Fruit fly (Drosophila melanogaster) whole organism, pupa: Measurements from ENCODE around the gene Cpr92A.

Source experiments
- CG10348 ChIP-seq: fragments of 200-800 bp; sonication (Bioruptor generic); IDR thresholded peaks from 2 replicates; pipeline ENCODE4 v1.3.6; 2022; ENCODE audit warnings: missing biosample characterization, missing genetic modification characterization
- CG12605 ChIP-seq: fragments of 200-800 bp; sonication (Bioruptor generic); IDR thresholded peaks from 2 replicates; pipeline ENCODE4 v1.3.6; 2022; ENCODE audit warnings: missing biosample characterization, missing genetic modification characterization
- CG13204 ChIP-seq: fragments of 200-800 bp; sonication (Bioruptor generic); optimal IDR thresholded peaks from 2 replicates; lab custom pipeline; 2018; ENCODE audit warnings: missing biosample characterization, mild to moderate bottlenecking, missing genetic modification characterization, moderate library complexity
- CG14655 ChIP-seq: fragments of 200-800 bp; sonication (Bioruptor generic); optimal IDR thresholded peaks from 3 replicates; lab custom pipeline; 2017; ENCODE audit warnings: mild to moderate bottlenecking, missing biosample characterization, missing genetic modification reagents, missing genetic modification characterization
- CG15710 ChIP-seq: fragments of 200-800 bp; sonication (Bioruptor generic); optimal IDR thresholded peaks from 2 replicates; lab custom pipeline; 2018; ENCODE audit warnings: missing biosample characterization, mild to moderate bottlenecking, missing genetic modification characterization, moderate library complexity
- CG17806 ChIP-seq: fragments of 200-800 bp; sonication (Bioruptor generic); optimal IDR thresholded peaks from 2 replicates; lab custom pipeline; 2018; ENCODE audit warnings: missing biosample characterization, mild to moderate bottlenecking, missing genetic modification characterization, moderate library complexity
- CG32121 ChIP-seq: fragments of 200-800 bp; sonication (Bioruptor generic); IDR thresholded peaks from 2 replicates; pipeline ENCODE4 v1.3.6; 2022; ENCODE audit warnings: missing biosample characterization, missing genetic modification characterization
- CG34367 ChIP-seq: fragments of 200-800 bp; sonication (Bioruptor generic); optimal IDR thresholded peaks from 2 replicates; lab custom pipeline; 2018; ENCODE audit warnings: missing biosample characterization, mild to moderate bottlenecking, missing genetic modification characterization
- CG4496 ChIP-seq: fragments of 200-800 bp; sonication (Bioruptor generic); IDR thresholded peaks from 3 replicates; pipeline ENCODE4 v1.3.6; 2022; ENCODE audit warnings: missing biosample characterization, missing genetic modification characterization
- CG8301 ChIP-seq: fragments of 200-800 bp; sonication (Bioruptor generic); optimal IDR thresholded peaks from 2 replicates; lab custom pipeline; 2018; ENCODE audit warnings: missing biosample characterization, mild to moderate bottlenecking, missing genetic modification characterization
- CG9948 ChIP-seq: fragments of 200-800 bp; sonication (Bioruptor generic); optimal IDR thresholded peaks from 2 replicates; lab custom pipeline; 2018; ENCODE audit warnings: missing biosample characterization, mild to moderate bottlenecking, missing genetic modification characterization, moderate library complexity
- D1 ChIP-seq: fragments of 200-800 bp; sonication (Bioruptor generic); optimal IDR thresholded peaks from 2 replicates; lab custom pipeline; 2018; ENCODE audit warnings: missing biosample characterization, mild to moderate bottlenecking, missing genetic modification characterization, moderate library complexity
- EcR ChIP-seq: fragments of 200-800 bp; sonication (Bioruptor generic); optimal IDR thresholded peaks from 3 replicates; lab custom pipeline; 2019; ENCODE audit warnings: missing biosample characterization, missing genetic modification characterization, mild to moderate bottlenecking, moderate library complexity, missing genetic modification reagents
- Ets98B ChIP-seq: fragments of 200-800 bp; sonication (Bioruptor generic); IDR thresholded peaks from 2 replicates; pipeline ENCODE4 v1.3.6; 2022; ENCODE audit warnings: missing biosample characterization, missing genetic modification characterization
- Pif1A ChIP-seq: fragments of 200-800 bp; sonication (Bioruptor generic); optimal IDR thresholded peaks from 3 replicates; lab custom pipeline; 2016; ENCODE audit warnings: missing biosample characterization, missing genetic modification characterization
- Pif1B ChIP-seq: fragments of 200-800 bp; sonication (Bioruptor generic); optimal IDR thresholded peaks from 3 replicates; lab custom pipeline; 2016; ENCODE audit warnings: missing biosample characterization, missing genetic modification characterization
- Snoo ChIP-seq: fragments of 200-800 bp; sonication (Bioruptor generic); optimal IDR thresholded peaks from 3 replicates; lab custom pipeline; 2017; ENCODE audit warnings: missing biosample characterization, mild to moderate bottlenecking, missing genetic modification characterization, inconsistent platforms
- fd96Ca ChIP-seq: fragments of 200-800 bp; sonication (Bioruptor generic); IDR thresholded peaks from 3 replicates; pipeline ENCODE4 v1.3.6; 2022; ENCODE audit warnings: missing biosample characterization, missing genetic modification characterization
- gl ChIP-seq: fragments of 200-800 bp; sonication (Bioruptor generic); optimal IDR thresholded peaks from 2 replicates; lab custom pipeline; 2018; ENCODE audit warnings: missing biosample characterization, mild to moderate bottlenecking, missing genetic modification characterization
- rn ChIP-seq: fragments of 200-800 bp; sonication (Bioruptor generic); IDR thresholded peaks from 2 replicates; pipeline ENCODE4 v1.3.6; 2022; ENCODE audit warnings: missing biosample characterization, missing genetic modification characterization

Cpr92A gene

dm6 chr3R:19600335-19600734, 1.6 kb upstream of the Cpr92A start, which contains the start of gene CG7333:
TSS of gene CG7333 (plus strand) at chr3R:19600635.
- TF ChIP-seq EcR (GFP tag; lab: Kevin White, UChicago): no peak
- no peak for TF ChIP-seq CG15710
- no peak for TF ChIP-seq Ets98B (GFP tag; lab: Robert Waterston, UW)

- TF ChIP-seq EcR (GFP tag; lab: Kevin White, UChicago): peak; percentile 77
- no peak for TF ChIP-seq CG34367 (tag; lab: Kevin White, UChicago)
Observed at dm6 chr3R:19587652-19588051, 11.1 kb downstream of the Cpr92A start.

DNA sequence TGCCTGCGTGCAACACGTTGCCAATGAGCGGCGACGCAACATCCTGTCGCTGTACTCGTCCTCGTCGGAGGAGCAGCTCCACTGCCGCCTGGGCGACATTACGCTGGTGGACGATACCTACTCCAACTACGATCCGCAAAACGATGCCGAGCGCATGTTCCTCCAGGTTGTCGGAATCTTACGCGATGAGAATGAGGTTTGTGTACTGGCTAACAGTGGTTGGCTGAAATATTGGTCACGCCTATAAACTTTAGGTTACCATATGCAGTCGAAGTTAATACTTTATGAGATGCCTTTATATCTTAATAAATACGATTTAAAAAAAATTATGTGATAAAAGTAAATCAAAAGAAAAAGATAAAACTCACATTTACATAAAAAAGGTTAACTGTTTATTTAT, 12.4 kb downstream of the Cpr92A start:
- no peak for TF ChIP-seq CG12605 (GFP tag; lab: Robert Waterston, UW)
- no peak for TF ChIP-seq Snoo (tag; lab: Kevin White, UChicago)
- TF ChIP-seq CG13204 (GFP tag; lab: Kevin White, UChicago): no peak
- TF ChIP-seq CG34367 (tag; lab: Kevin White, UChicago): no peak
- TF ChIP-seq Ets98B (GFP tag; lab: Robert Waterston, UW): no peak
- no peak for TF ChIP-seq CG10348
- TF ChIP-seq CG15710: no peak
- no peak for TF ChIP-seq rn (GFP tag; lab: Robert Waterston, UW)
- TF ChIP-seq fd96Ca (GFP tag; lab: Robert Waterston, UW): no peak
- TF ChIP-seq CG32121 (GFP tag; lab: Robert Waterston, UW): no peak
- no peak for TF ChIP-seq CG14655 (GFP tag; lab: Kevin White, UChicago)
- no peak for TF ChIP-seq Pif1A (GFP tag; lab: Kevin White, UChicago)
- TF ChIP-seq CG17806: no peak
- TF ChIP-seq CG9948: no peak
- no peak for TF ChIP-seq CG4496
- no peak for TF ChIP-seq D1 (tag; lab: Kevin White, UChicago)
- no peak for TF ChIP-seq CG8301
- TF ChIP-seq Pif1B: no peak

- no peak for TF ChIP-seq Ets98B (GFP tag; lab: Robert Waterston, UW)
- no peak for TF ChIP-seq CG8301
- TF ChIP-seq CG10348: no peak
- no peak for TF ChIP-seq D1 (tag; lab: Kevin White, UChicago)
- TF ChIP-seq CG13204 (GFP tag; lab: Kevin White, UChicago): peak; percentile 28
- no peak for TF ChIP-seq fd96Ca (GFP tag; lab: Robert Waterston, UW)
- TF ChIP-seq Snoo (tag; lab: Kevin White, UChicago): peak; percentile 28
- TF ChIP-seq CG34367 (tag; lab: Kevin White, UChicago): peak; percentile 25
- TF ChIP-seq, all 21 proteins: peak for 3
Observed at dm6 chr3R:19584818-19585217, 13.9 kb downstream of the Cpr92A start.

dm6 chr3R:19583311-19583710, 15.4 kb downstream of the Cpr92A start:
- TF ChIP-seq rn (GFP tag; lab: Robert Waterston, UW) (no peak), CG14655 (GFP tag; lab: Kevin White, UChicago) (peak; percentile 7), Ets98B (GFP tag; lab: Robert Waterston, UW) (0 out of 2 replicates have a peak, but pooled peaks have one; percentile 22), CG9948 (no peak), Snoo (tag; lab: Kevin White, UChicago) (no peak), EcR (GFP tag; lab: Kevin White, UChicago) (no peak), CG32121 (GFP tag; lab: Robert Waterston, UW) (no peak)

DNA sequence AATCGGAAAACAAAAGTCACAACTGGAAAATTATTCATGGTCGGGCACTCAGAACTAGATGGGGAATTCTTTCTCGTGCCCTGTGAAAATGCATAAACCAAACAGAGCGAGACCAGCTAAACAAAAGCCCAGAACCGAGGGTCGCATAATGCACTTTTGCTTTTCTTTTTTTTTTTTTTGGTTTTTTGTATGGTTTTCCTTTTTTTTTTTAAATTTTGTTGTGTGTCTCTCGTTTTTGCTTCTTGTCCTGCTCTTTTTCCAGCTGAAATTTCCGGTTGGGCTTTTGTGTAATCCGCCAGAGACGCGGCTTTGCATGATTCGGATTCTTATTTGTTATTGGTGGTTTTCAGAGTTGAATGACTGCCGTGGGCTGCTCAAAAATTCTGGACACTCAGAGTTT, 16.9 kb downstream of the Cpr92A start:
- TF ChIP-seq CG4496: peak; percentile 51; the same call in 2 of the 3 replicates
- peak; percentile 4 for TF ChIP-seq Pif1A (GFP tag; lab: Kevin White, UChicago)
- 0 out of 2 replicates have a peak, but pooled peaks have one; percentile 28 for TF ChIP-seq CG12605 (GFP tag; lab: Robert Waterston, UW)
- no peak for TF ChIP-seq Pif1B
- TF ChIP-seq fd96Ca (GFP tag; lab: Robert Waterston, UW): no peak
- TF ChIP-seq EcR (GFP tag; lab: Kevin White, UChicago): no peak
- TF ChIP-seq Snoo (tag; lab: Kevin White, UChicago): no peak
- TF ChIP-seq gl (tag; lab: Kevin White, UChicago): no peak
- peak; percentile 23; the same call in 1 of the 2 replicates for TF ChIP-seq Ets98B (GFP tag; lab: Robert Waterston, UW)

dm6 chr3R:19571938-19572337, 26.8 kb downstream of the Cpr92A start:
- TF ChIP-seq CG32121 (GFP tag; lab: Robert Waterston, UW) (no peak), Snoo (tag; lab: Kevin White, UChicago) (peak; percentile 2)

DNA sequence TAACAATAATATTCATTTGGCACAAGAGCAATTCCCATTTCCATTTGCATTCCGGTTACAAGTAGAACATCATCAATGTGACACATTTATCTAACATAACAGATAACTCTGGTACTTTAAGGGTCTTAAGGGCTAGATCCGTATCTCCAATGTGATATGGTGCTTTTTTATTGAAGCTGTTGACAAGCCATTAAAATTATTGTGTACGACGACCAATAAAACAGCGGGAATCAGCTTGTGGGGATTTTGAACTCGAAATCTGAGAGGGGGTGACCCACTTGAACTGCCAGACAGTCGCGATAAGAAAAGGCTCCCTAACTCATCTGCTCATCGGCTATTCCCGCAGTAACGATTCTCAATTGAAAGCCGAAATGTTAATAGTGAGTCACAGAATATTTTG, 27.6 kb downstream of the Cpr92A start:
- no peak for TF ChIP-seq CG15710
- no peak for TF ChIP-seq gl (tag; lab: Kevin White, UChicago)
- no peak for TF ChIP-seq CG4496
- no peak for TF ChIP-seq CG12605 (GFP tag; lab: Robert Waterston, UW)
- TF ChIP-seq EcR (GFP tag; lab: Kevin White, UChicago): peak; percentile 37
- TF ChIP-seq CG13204 (GFP tag; lab: Kevin White, UChicago): no peak
